Fruit fly (Drosophila melanogaster) whole organism, prepupa: Measurements from ENCODE around the gene CG17919.

ENCODE experiments used
- CG16779 ChIP-seq: fragments of 200-800 bp; sonication (Bioruptor generic); optimal IDR thresholded peaks from 3 replicates; lab custom pipeline; 2017; ENCODE audit warnings: missing biosample characterization, mild to moderate bottlenecking, missing genetic modification characterization
- ss ChIP-seq, 2 experiments: fragments of 200-800 bp; sonication (Bioruptor generic); optimal IDR thresholded peaks; 2 replicates in 1 of 2; 3 replicates in 1 of 2; lab custom pipeline; 2017 to 2018; ENCODE audit warnings: mild to moderate bottlenecking in 2 of 2, missing biosample characterization in 2 of 2, missing genetic modification characterization in 2 of 2, moderate library complexity in 1 of 2

dm6 chr3R:6303738-6304137, 40.1 kb upstream of the CG17919 start, which contains the start of gene CG46396:
- no peak for TF ChIP-seq ss (GFP tag; optimal IDR thresholded peaks at IDR 0.05; lab: Kevin White, UChicago)
- TF ChIP-seq CG16779 (tag; lab: Kevin White, UChicago) = no peak
